Worm (Caenorhabditis elegans): ENCODE measurements around the gene K06H6.5.

DNA sequence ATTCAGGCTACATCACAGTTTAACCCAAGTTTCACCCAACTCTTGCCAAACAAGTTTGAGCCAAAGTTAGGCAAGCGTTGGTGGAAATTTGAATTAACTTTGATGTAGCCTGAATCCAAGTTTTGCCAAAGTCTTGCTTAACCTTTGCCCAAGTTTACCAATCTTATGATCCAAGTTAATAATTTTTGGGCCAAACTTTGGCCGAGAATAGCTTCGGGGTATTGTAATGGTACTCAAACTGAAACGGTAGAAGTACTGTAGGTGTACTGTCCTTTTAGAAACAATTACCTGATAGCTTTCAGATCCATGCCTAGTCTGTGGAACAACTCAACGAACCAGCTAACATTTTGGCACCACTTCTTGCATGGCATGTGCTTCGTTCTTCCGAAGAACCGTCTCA lies 24.1 kb downstream of the K06H6.5 start, which contains the start of gene nhr-251:
- TF ChIP-seq pha-4 (tag; optimal IDR thresholded peaks at IDR 0.05): no peak
- no peak for TF ChIP-seq mab-5 (tag; optimal IDR thresholded peaks at IDR 0.05)
- no peak for TF ChIP-seq ceh-39 (tag; optimal IDR thresholded peaks at IDR 0.05)
- no peak for TF ChIP-seq snpc-4 (tag; optimal IDR thresholded peaks at IDR 0.05)
- TF ChIP-seq elt-3 (tag; optimal IDR thresholded peaks at IDR 0.05): no peak
- no peak for TF ChIP-seq nhr-237 (tag; optimal IDR thresholded peaks at IDR 0.05)
